Fruit fly (Drosophila melanogaster) whole organism, embryonic: Measurements from ENCODE around the gene CG16984.

Experiments used
- ATbp ChIP-seq: fragments of 200-800 bp; sonication (Bioruptor generic); optimal IDR thresholded peaks from 2 replicates; lab custom pipeline; 2017; ENCODE audit warnings: missing biosample characterization, mild to moderate bottlenecking, missing genetic modification characterization, missing genetic modification reagents
- Ada2b ChIP-seq: fragments of 200-800 bp; sonication (Bioruptor generic); IDR thresholded peaks from 2 replicates; pipeline ENCODE4 v1.3.6; 2022; ENCODE audit warnings: missing biosample characterization, missing genetic modification characterization
- Awh ChIP-seq: fragments of 200-800 bp; sonication (Bioruptor generic); IDR thresholded peaks from 2 replicates; pipeline ENCODE4, ENCODE4 v1.3.6; 2022; ENCODE audit warnings: missing biosample characterization, missing genetic modification characterization
- B-H2 ChIP-seq: fragments of 200-800 bp; sonication (Bioruptor generic); optimal IDR thresholded peaks from 2 replicates; lab custom pipeline; 2018; ENCODE audit warnings: missing biosample characterization, mild to moderate bottlenecking, missing genetic modification characterization
- CG11696 ChIP-seq: fragments of 200-800 bp; sonication (Bioruptor generic); IDR thresholded peaks from 2 replicates; pipeline ENCODE4 v1.3.6; 2022; ENCODE audit warnings: missing biosample characterization, missing genetic modification characterization
- CG12744 ChIP-seq: fragments of 200-800 bp; sonication (Bioruptor generic); optimal IDR thresholded peaks from 2 replicates; lab custom pipeline; 2016; ENCODE audit warnings: missing biosample characterization, missing genetic modification characterization
- CG13123 ChIP-seq: fragments of 200-800 bp; sonication (Bioruptor generic); optimal IDR thresholded peaks from 2 replicates; lab custom pipeline; 2016; ENCODE audit warnings: missing biosample characterization, missing genetic modification characterization
- CG13424 ChIP-seq: fragments of 200-800 bp; sonication (Bioruptor generic); optimal IDR thresholded peaks from 2 replicates; lab custom pipeline; 2019; ENCODE audit warnings: missing biosample characterization, mild to moderate bottlenecking, missing genetic modification characterization, moderate library complexity
- CG14860 ChIP-seq: fragments of 200-800 bp; sonication (Bioruptor generic); IDR thresholded peaks from 3 replicates; pipeline ENCODE4 v1.3.6; 2022; ENCODE audit warnings: missing biosample characterization, missing genetic modification characterization; ENCODE audit not compliant: partially characterized antibody
- CG14965 ChIP-seq: fragments of 200-800 bp; sonication (Bioruptor generic); optimal IDR thresholded peaks from 2 replicates; lab custom pipeline; 2016; ENCODE audit warnings: missing biosample characterization, missing genetic modification characterization, borderline replicate concordance
- CG15011 ChIP-seq: fragments of 200-800 bp; sonication (Bioruptor generic); optimal IDR thresholded peaks from 3 replicates; lab custom pipeline; 2018; ENCODE audit warnings: missing biosample characterization, mild to moderate bottlenecking, missing genetic modification characterization
- CG16813 ChIP-seq: fragments of 200-800 bp; sonication (Bioruptor generic); IDR thresholded peaks from 3 replicates; pipeline ENCODE4 v1.3.6; 2022; ENCODE audit warnings: missing biosample characterization, missing genetic modification characterization; ENCODE audit not compliant: partially characterized antibody
- CG17912 ChIP-seq: fragments of 200-800 bp; sonication (Bioruptor generic); optimal IDR thresholded peaks from 2 replicates; lab custom pipeline; 2018; ENCODE audit warnings: missing biosample characterization, mild to moderate bottlenecking, missing genetic modification characterization
- CG18262 ChIP-seq: fragments of 200-800 bp; optimal IDR thresholded peaks from 3 replicates; lab custom pipeline; 2019; ENCODE audit warnings: missing biosample characterization, mild to moderate bottlenecking, missing genetic modification characterization, moderate library complexity
- CG18599 ChIP-seq: fragments of 200-800 bp; sonication (Bioruptor generic); optimal IDR thresholded peaks from 3 replicates; lab custom pipeline; 2017; ENCODE audit warnings: missing biosample characterization, missing genetic modification characterization, mild to moderate bottlenecking, moderate library complexity, missing genetic modification reagents
- CG2199 ChIP-seq: fragments of 200-800 bp; sonication (Bioruptor generic); IDR thresholded peaks from 3 replicates; pipeline ENCODE4 v1.3.6; 2022; ENCODE audit warnings: missing biosample characterization, missing genetic modification characterization
- CG2678 ChIP-seq: fragments of 200-800 bp; sonication (Bioruptor generic); optimal IDR thresholded peaks from 3 replicates; lab custom pipeline; 2019; ENCODE audit warnings: missing biosample characterization, mild to moderate bottlenecking, missing genetic modification characterization, moderate library complexity
- CG34376 ChIP-seq: fragments of 200-800 bp; sonication (Bioruptor generic); optimal IDR thresholded peaks from 2 replicates; lab custom pipeline; 2018; ENCODE audit warnings: missing biosample characterization, mild to moderate bottlenecking, missing genetic modification characterization
- CG3847 ChIP-seq: fragments of 200-800 bp; sonication (Bioruptor generic); IDR thresholded peaks from 2 replicates; pipeline ENCODE4 v1.3.6; 2022; ENCODE audit warnings: missing biosample characterization, missing genetic modification characterization
- CG4360 ChIP-seq: fragments of 200-800 bp; sonication (Bioruptor generic); IDR thresholded peaks from 2 replicates; pipeline ENCODE4 v1.3.6; 2022; ENCODE audit warnings: missing biosample characterization, missing genetic modification characterization
- CG5953 ChIP-seq: fragments of 200-800 bp; sonication (Bioruptor generic); IDR thresholded peaks from 2 replicates; pipeline ENCODE4 v1.3.6; 2022; ENCODE audit warnings: missing biosample characterization, missing genetic modification characterization
- CG6765 ChIP-seq: fragments of 200-800 bp; sonication (Bioruptor generic); optimal IDR thresholded peaks from 3 replicates; lab custom pipeline; 2017; ENCODE audit warnings: missing biosample characterization, mild to moderate bottlenecking, missing genetic modification characterization
- CG6854 ChIP-seq: fragments of 200-800 bp; sonication (Bioruptor generic); optimal IDR thresholded peaks from 3 replicates; lab custom pipeline; 2017; ENCODE audit warnings: missing biosample characterization, mild to moderate bottlenecking, missing genetic modification characterization
- CG7839 ChIP-seq: fragments of 200-800 bp; sonication (Bioruptor generic); optimal IDR thresholded peaks from 3 replicates; lab custom pipeline; 2018; ENCODE audit warnings: missing biosample characterization, mild to moderate bottlenecking, missing genetic modification characterization, moderate library complexity
- CG9215 ChIP-seq: fragments of 200-800 bp; sonication (Bioruptor generic); IDR thresholded peaks from 2 replicates; pipeline ENCODE4 v1.3.6; 2022; ENCODE audit warnings: missing biosample characterization, missing genetic modification characterization
- CG9932 ChIP-seq: fragments of 200-800 bp; sonication (Bioruptor generic); IDR thresholded peaks from 2 replicates; pipeline ENCODE4 v1.3.6; 2022; ENCODE audit warnings: missing biosample characterization, missing genetic modification characterization
- E2f1 ChIP-seq: fragments of 200-800 bp; sonication (Bioruptor generic); IDR thresholded peaks from 2 replicates; pipeline ENCODE4 v1.3.6; 2022; ENCODE audit warnings: missing biosample characterization, missing genetic modification characterization
- Ets65A ChIP-seq: fragments of 200-800 bp; sonication (Bioruptor generic); peaks from one replicate; lab custom pipeline; 2016; ENCODE audit warnings: missing biosample characterization, missing genetic modification characterization
- HmgZ ChIP-seq: fragments of 200-800 bp; sonication (Bioruptor generic); optimal IDR thresholded peaks from 2 replicates; lab custom pipeline; 2018; ENCODE audit warnings: missing biosample characterization, mild to moderate bottlenecking, missing genetic modification characterization
- MBD-R2 ChIP-seq: fragments of 200-800 bp; sonication (Bioruptor generic); IDR thresholded peaks from 2 replicates; pipeline ENCODE4 v1.3.6; 2022; ENCODE audit warnings: missing biosample characterization, missing genetic modification characterization
- Nf-YC ChIP-seq: fragments of 200-800 bp; optimal IDR thresholded peaks from 3 replicates; lab custom pipeline; 2019; ENCODE audit warnings: missing biosample characterization, mild to moderate bottlenecking, missing genetic modification characterization, moderate library complexity
- Oli ChIP-seq: fragments of 200-800 bp; sonication (Bioruptor generic); optimal IDR thresholded peaks from 2 replicates; lab custom pipeline; 2018; ENCODE audit warnings: missing biosample characterization, mild to moderate bottlenecking, missing genetic modification characterization, moderate library complexity
- Optix ChIP-seq: fragments of 200-800 bp; sonication (Bioruptor generic); IDR thresholded peaks from 3 replicates; pipeline ENCODE4 v1.3.6; 2022; ENCODE audit warnings: missing biosample characterization, missing genetic modification characterization
- PHDP ChIP-seq: fragments of 200-800 bp; sonication (Bioruptor generic); optimal IDR thresholded peaks from 3 replicates; lab custom pipeline; 2018; ENCODE audit warnings: missing biosample characterization, mild to moderate bottlenecking, missing genetic modification characterization, moderate library complexity
- Ptx1 ChIP-seq: fragments of 200-800 bp; sonication (Bioruptor generic); IDR thresholded peaks from 2 replicates; pipeline ENCODE4 v1.3.6; 2022; ENCODE audit warnings: missing biosample characterization, missing genetic modification characterization
- cg ChIP-seq: fragments of 200-800 bp; sonication (Bioruptor generic); optimal IDR thresholded peaks from 3 replicates; lab custom pipeline; 2019; ENCODE audit warnings: missing biosample characterization, mild to moderate bottlenecking, missing genetic modification characterization, moderate library complexity
- ci ChIP-seq: fragments of 200-800 bp; sonication (Bioruptor generic); IDR thresholded peaks from 3 replicates; pipeline ENCODE4 v1.3.6; 2022; ENCODE audit warnings: missing biosample characterization, missing genetic modification characterization
- crol ChIP-seq: fragments of 200-800 bp; sonication (Bioruptor generic); IDR thresholded peaks from 2 replicates; pipeline ENCODE4 v1.3.6; 2022; ENCODE audit warnings: missing biosample characterization, missing genetic modification characterization
- dan ChIP-seq: fragments of 200-800 bp; sonication (Bioruptor generic); IDR thresholded peaks from 2 replicates; pipeline ENCODE4 v1.3.6; 2022; ENCODE audit warnings: missing biosample characterization, missing genetic modification characterization
- dati ChIP-seq: fragments of 200-800 bp; sonication (Bioruptor generic); IDR thresholded peaks from 2 replicates; pipeline ENCODE4 v1.3.6; 2022; ENCODE audit warnings: missing biosample characterization, missing genetic modification characterization
- dmrt11E ChIP-seq: fragments of 200-800 bp; sonication (Bioruptor generic); optimal IDR thresholded peaks from 3 replicates; lab custom pipeline; 2018; ENCODE audit warnings: missing biosample characterization, mild to moderate bottlenecking, missing genetic modification characterization, moderate library complexity
- en ChIP-seq: fragments of 200-800 bp; sonication (Bioruptor generic); optimal IDR thresholded peaks from 2 replicates; lab custom pipeline; 2016; ENCODE audit warnings: missing biosample characterization, missing genetic modification characterization
- fru ChIP-seq: fragments of >200 bp; optimal IDR thresholded peaks from 2 replicates; lab custom pipeline; 2017
- kay ChIP-seq: fragments of 200-800 bp; sonication (Bioruptor generic); optimal IDR thresholded peaks from 2 replicates; lab custom pipeline; 2016; ENCODE audit warnings: missing biosample characterization, missing genetic modification characterization
- klu ChIP-seq: fragments of 200-800 bp; sonication (Bioruptor generic); IDR thresholded peaks from 2 replicates; pipeline ENCODE4 v1.3.6; 2022; ENCODE audit warnings: missing biosample characterization, missing genetic modification characterization
- lov ChIP-seq, 2 experiments: fragments of 200-800 bp in 1 of 2; fragments of >200 bp in 1 of 2; sonication (Bioruptor generic) in 1 of 2; IDR thresholded peaks in 1 of 2; optimal IDR thresholded peaks in 1 of 2; 2 replicates in 1 of 2; 3 replicates in 1 of 2; pipeline versions ENCODE4 v1.3.6 to Lab custom; 2017 to 2022; ENCODE audit warnings: missing biosample characterization in 1 of 2, missing genetic modification characterization in 1 of 2
- otp ChIP-seq: fragments of 200-800 bp; sonication (Bioruptor generic); IDR thresholded peaks from 3 replicates; pipeline ENCODE4, ENCODE4 v1.3.6; 2022; ENCODE audit warnings: missing biosample characterization, missing genetic modification characterization
- peb ChIP-seq: fragments of 200-800 bp; sonication (Bioruptor generic); IDR thresholded peaks from 2 replicates; pipeline ENCODE4 v1.3.6; 2022; ENCODE audit warnings: missing biosample characterization, missing genetic modification characterization
- phol ChIP-seq: fragments of 200-800 bp; sonication (Bioruptor generic); optimal IDR thresholded peaks from 3 replicates; lab custom pipeline; 2018; ENCODE audit warnings: missing biosample characterization, mild to moderate bottlenecking, missing genetic modification characterization, moderate library complexity
- pum ChIP-seq: fragments of 200-800 bp; sonication (Bioruptor generic); optimal IDR thresholded peaks from 2 replicates; lab custom pipeline; 2016; ENCODE audit warnings: missing biosample characterization, missing genetic modification characterization
- stwl ChIP-seq: fragments of 200-800 bp; sonication (Bioruptor generic); optimal IDR thresholded peaks from 3 replicates; lab custom pipeline; 2018; ENCODE audit warnings: missing biosample characterization, mild to moderate bottlenecking, missing genetic modification characterization, moderate library complexity
- zfh2 ChIP-seq: fragments of 200-800 bp; sonication (Bioruptor generic); optimal IDR thresholded peaks from 2 replicates; lab custom pipeline; 2016; ENCODE audit warnings: missing biosample characterization, missing genetic modification characterization

Gene CG16984

dm6 chr3L:2581343-2581825 lies 14.2 kb upstream of the CG16984 start (continued):
- TF ChIP-seq pum (GFP tag; lab: Kevin White, UChicago) = peak; percentile 47
- peak; percentile 26 for TF ChIP-seq CG14965
- TF ChIP-seq CG4360 (GFP tag; lab: Robert Waterston, UW) = peak; percentile 77
- TF ChIP-seq CG13123 (GFP tag; lab: Kevin White, UChicago) = peak; percentile 17
- peak; percentile 82; the same call in 1 of the 2 replicates for TF ChIP-seq MBD-R2 (GFP tag; lab: Robert Waterston, UW)
- TF ChIP-seq CG15011 = peak; percentile 73
- peak; percentile 64 for TF ChIP-seq zfh2 (GFP tag; lab: Kevin White, UChicago)
- peak; percentile 96 for TF ChIP-seq Ets65A
- TF ChIP-seq B-H2 (GFP tag; lab: Kevin White, UChicago) = no peak
- no peak for TF ChIP-seq CG16813 (GFP tag; lab: Robert Waterston, UW)
- TF ChIP-seq dan (GFP tag; lab: Robert Waterston, UW) = no peak
- TF ChIP-seq fru (lab: Kevin White, UChicago) = no peak
- TF ChIP-seq en (GFP tag; lab: Kevin White, UChicago) = peak; percentile 35
- TF ChIP-seq dmrt11E (tag; lab: Kevin White, UChicago) = peak; percentile 91
- peak; percentile 29 for TF ChIP-seq stwl (tag; lab: Kevin White, UChicago)
- peak; percentile 31 for TF ChIP-seq CG17912 (GFP tag; lab: Kevin White, UChicago)
- peak; percentile 85 for TF ChIP-seq CG18262 (tag; lab: Kevin White, UChicago)
- TF ChIP-seq otp (GFP tag; lab: Robert Waterston, UW) = peak; percentile 94
- peak; percentile 32 for TF ChIP-seq CG34376
- peak; percentile 88 for TF ChIP-seq CG7839 (tag; lab: Kevin White, UChicago)
- peak; percentile 90 for TF ChIP-seq Oli (tag; lab: Kevin White, UChicago)
- peak; percentile 45 for TF ChIP-seq CG12744 (GFP tag; lab: Kevin White, UChicago)
- TF ChIP-seq lov (optimal IDR thresholded peaks at IDR 0.05; lab: Kevin White, UChicago) = no peak
- peak; percentile 70; the same call in 2 of the 3 replicates for TF ChIP-seq lov (GFP tag; IDR thresholded peaks at IDR 0.05; lab: Robert Waterston, UW)
- peak; percentile 90 for TF ChIP-seq Optix (GFP tag; lab: Robert Waterston, UW)
- peak; percentile 84 for TF ChIP-seq HmgZ
- TF ChIP-seq Nf-YC (tag; lab: Kevin White, UChicago) = peak; percentile 43
- TF ChIP-seq CG18599 (GFP tag; lab: Kevin White, UChicago) = peak; percentile 90
- TF ChIP-seq ci (GFP tag; lab: Robert Waterston, UW) = peak; percentile 97
- peak; percentile 60 for TF ChIP-seq dati
- TF ChIP-seq CG5953 (GFP tag; lab: Robert Waterston, UW) = peak; percentile 81
- TF ChIP-seq CG14860 (GFP tag; lab: Robert Waterston, UW) = no peak
- TF ChIP-seq CG3847 = peak; percentile 92

dm6 chr3L:2581857-2582256 lies 13.7 kb upstream of the CG16984 start:
- TF ChIP-seq klu (0 out of 2 replicates have a peak, but pooled peaks have one; percentile 12), phol (tag; lab: Kevin White, UChicago) (peak; percentile 11), PHDP (tag; lab: Kevin White, UChicago) (peak; percentile 4), cg (GFP tag; lab: Kevin White, UChicago) (no peak), E2f1 (GFP tag; lab: Robert Waterston, UW) (peak; percentile 66), CG9932 (peak; percentile 31; the same call in 1 of the 2 replicates), ATbp (GFP tag; lab: Kevin White, UChicago) (no peak), crol (no peak), CG2678 (tag; lab: Kevin White, UChicago) (peak; percentile 21), peb (no peak), CG6854 (GFP tag; lab: Kevin White, UChicago) (peak; percentile 1), CG9215 (GFP tag; lab: Robert Waterston, UW) (peak; percentile 30; the same call in 1 of the 2 replicates), CG6765 (peak; percentile 19), Ptx1 (GFP tag; lab: Robert Waterston, UW) (peak; percentile 79), CG13424 (tag; lab: Kevin White, UChicago) (peak; percentile 27), kay (GFP tag; lab: Kevin White, UChicago) (no peak), Awh (GFP tag; lab: Robert Waterston, UW) (peak; percentile 49), Ada2b (peak; percentile 36), CG11696 (GFP tag; lab: Robert Waterston, UW) (peak; percentile 18; the same call in 1 of the 2 replicates), CG2199 (GFP tag; lab: Robert Waterston, UW) (no peak)
